Fruit fly (Drosophila melanogaster): ENCODE measurements around the gene CG31626.

- TF ChIP-seq tai (GFP tag; optimal IDR thresholded peaks at IDR 0.05) (no peak), Hr83 (GFP tag; optimal IDR thresholded peaks at IDR 0.05; ENCODE audit: poor library complexity, severe bottlenecking) (no peak), usp (GFP tag; optimal IDR thresholded peaks at IDR 0.05) (no peak), Hr78 (GFP tag; optimal IDR thresholded peaks at IDR 0.05) (no peak), Rel (GFP tag; optimal IDR thresholded peaks at IDR 0.05) (no peak), Rel (tag; optimal IDR thresholded peaks at IDR 0.05) (no peak), Myc (optimal IDR thresholded peaks at IDR 0.05) (no peak), Hnf4 (GFP tag; optimal IDR thresholded peaks at IDR 0.05) (no peak), h (GFP tag; optimal IDR thresholded peaks at IDR 0.05) (no peak), HLH106 (tag; optimal IDR thresholded peaks at IDR 0.05) (no peak)
Observed at dm6 chr2L:21187753-21188152, 48.8 kb downstream of the CG31626 start.

All from whole organism, wandering third instar larva.